Worm (Caenorhabditis elegans): Measurements from ENCODE around the gene mrpl-12.

The mrpl-12 gene

DNA sequence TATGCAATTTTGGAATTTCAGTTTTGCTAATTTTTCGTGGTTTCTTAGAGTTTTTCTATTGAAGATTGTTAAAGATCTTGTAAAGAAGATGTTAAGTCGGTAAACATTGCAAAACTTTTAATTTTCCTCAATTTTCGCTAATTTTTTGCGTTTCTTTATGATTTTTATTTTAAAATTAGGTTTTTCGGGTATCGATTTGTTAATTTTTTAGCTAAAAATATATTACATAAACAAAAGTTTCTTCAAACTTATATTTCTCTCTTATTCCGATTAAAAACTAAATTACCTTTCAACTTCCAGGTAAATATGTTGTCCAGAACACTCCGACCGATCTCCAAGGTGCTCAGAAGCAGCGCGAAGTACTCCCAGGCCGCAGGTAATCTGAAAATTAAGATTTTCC is at the start of gene mrpl-12:
mrpl-12 (plus strand) TSS at position 301 of the 400 bp plus-strand sequence.
- TF ChIP-seq unc-62 (GFP tag; optimal IDR thresholded peaks at IDR 0.05), result no peak

- no peak for TF ChIP-seq unc-62 (GFP tag; optimal IDR thresholded peaks at IDR 0.05)
Observed at ce11 chrIII:10658394-10658793, 49.2 kb upstream of the mrpl-12 start.

DNA sequence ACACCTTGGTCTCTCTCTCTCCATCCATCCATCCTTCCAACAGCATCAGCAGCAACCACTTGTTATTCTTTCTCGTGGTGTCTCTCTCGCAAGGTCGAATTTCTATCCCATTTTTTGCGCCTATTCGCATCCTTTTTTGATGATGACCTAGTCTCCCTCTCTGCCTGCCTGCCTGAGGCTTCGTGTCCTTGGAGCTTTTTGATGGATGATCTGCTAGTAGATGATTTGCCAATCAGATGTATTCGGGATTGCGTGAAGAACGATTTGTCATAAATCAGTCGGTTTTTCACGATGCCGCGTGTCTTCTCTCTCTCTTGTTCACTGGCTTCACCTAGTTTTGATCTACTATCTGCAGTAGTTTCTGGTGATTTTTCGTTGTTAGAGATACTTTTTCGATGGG is 46.3 kb upstream of the mrpl-12 start:
- TF ChIP-seq unc-62 (GFP tag; optimal IDR thresholded peaks at IDR 0.05), result no peak

- TF ChIP-seq unc-62 (GFP tag; optimal IDR thresholded peaks at IDR 0.05), result no peak
Observed at ce11 chrIII:10666640-10667039, 40.9 kb upstream of the mrpl-12 start.

- TF ChIP-seq unc-62 (GFP tag; optimal IDR thresholded peaks at IDR 0.05), result no peak
Observed at ce11 chrIII:10671894-10672293, 35.7 kb upstream of the mrpl-12 start.

ce11 chrIII:10678971-10679370 is 28.6 kb upstream of the mrpl-12 start, which contains the start of gene Y39A1A.16:
TSS of gene Y39A1A.16 (plus strand) at chrIII:10679271.
- TF ChIP-seq unc-62 (GFP tag; optimal IDR thresholded peaks at IDR 0.05), result no peak

- TF ChIP-seq unc-62 (GFP tag; optimal IDR thresholded peaks at IDR 0.05), result no peak
Observed at ce11 chrIII:10689057-10689456, 18.5 kb upstream of the mrpl-12 start, which contains the start of gene Y39A1A.31. TSS of gene Y39A1A.31 (minus strand) at chrIII:10689157.

DNA sequence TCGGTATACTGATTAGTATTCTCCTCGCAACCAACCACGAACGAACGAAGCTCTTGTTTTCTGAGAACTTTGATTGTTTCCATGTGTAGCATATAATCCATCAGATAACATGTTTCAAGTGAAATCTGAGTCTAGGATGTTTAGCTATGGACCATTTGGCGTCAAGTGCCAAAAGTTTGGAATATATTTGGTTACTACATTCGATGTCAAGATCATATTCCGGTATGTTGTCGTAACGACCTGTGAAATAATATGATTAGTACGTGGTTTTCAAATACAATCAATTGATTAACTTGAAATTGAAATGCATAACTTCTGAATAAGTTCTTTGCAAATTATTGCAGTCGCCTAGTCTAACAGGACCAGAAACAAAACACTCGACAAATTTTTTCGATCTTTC is 16.5 kb upstream of the mrpl-12 start, which contains the start of gene Y39A1A.17:
Y39A1A.17 (minus strand) TSS at position 101 of the 400 bp plus-strand sequence.
- no peak for TF ChIP-seq unc-62 (GFP tag; optimal IDR thresholded peaks at IDR 0.05)

- TF ChIP-seq unc-62 (GFP tag; optimal IDR thresholded peaks at IDR 0.05), result no peak
Observed at ce11 chrIII:10694294-10694693, 13.3 kb upstream of the mrpl-12 start, which contains the start of the genes Y39A1A.18 and fmo-3. TSS of gene Y39A1A.18 (minus strand) at chrIII:10694485. TSS of gene fmo-3 (plus strand) at chrIII:10694681.

ce11 chrIII:10700460-10700859 is 7.1 kb upstream of the mrpl-12 start, which contains the start of gene Y39A1A.20:
TSS of gene Y39A1A.20 (minus strand) at chrIII:10700560.
- TF ChIP-seq unc-62 (GFP tag; optimal IDR thresholded peaks at IDR 0.05), result no peak

DNA sequence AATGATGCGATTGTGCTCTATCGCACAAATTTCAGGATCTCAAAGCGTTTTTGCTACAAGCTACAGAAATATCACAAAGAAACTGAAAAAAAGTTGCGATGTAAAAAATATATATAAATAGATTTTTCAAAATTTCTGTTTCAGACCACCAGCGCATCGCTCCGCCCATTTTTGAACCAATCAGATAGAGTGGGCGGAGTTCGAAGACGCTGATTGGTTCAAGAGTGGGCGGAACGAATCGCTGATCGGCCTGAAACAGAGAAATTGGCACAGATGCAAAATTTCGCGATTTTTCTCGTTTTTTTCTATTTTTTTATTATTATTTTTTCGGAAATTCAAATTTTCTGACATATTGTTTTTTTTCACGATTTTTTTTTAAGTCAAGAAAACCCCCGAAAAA is 4.8 kb upstream of the mrpl-12 start:
- TF ChIP-seq unc-62 (GFP tag; optimal IDR thresholded peaks at IDR 0.05), result no peak

DNA sequence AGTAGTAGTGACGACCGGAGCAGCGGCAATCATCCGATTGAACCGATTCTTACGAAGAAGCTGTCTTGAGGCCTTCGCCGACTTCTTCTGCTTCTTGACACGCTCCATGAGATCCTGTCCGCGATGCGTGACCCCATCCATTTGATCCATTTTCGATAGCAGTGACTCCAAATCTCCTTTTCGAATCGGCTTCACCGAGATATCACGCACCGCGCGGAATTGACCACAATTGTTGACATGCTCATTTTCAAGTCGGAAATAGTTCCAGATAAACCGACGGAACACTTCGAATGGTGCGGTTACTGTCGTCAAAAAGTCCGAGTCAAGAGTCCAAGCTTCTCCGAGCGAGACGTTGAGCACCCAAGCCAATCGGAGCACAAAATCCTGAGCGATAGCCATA is 3.7 kb upstream of the mrpl-12 start:
- TF ChIP-seq unc-62 (GFP tag; optimal IDR thresholded peaks at IDR 0.05), result no peak

DNA sequence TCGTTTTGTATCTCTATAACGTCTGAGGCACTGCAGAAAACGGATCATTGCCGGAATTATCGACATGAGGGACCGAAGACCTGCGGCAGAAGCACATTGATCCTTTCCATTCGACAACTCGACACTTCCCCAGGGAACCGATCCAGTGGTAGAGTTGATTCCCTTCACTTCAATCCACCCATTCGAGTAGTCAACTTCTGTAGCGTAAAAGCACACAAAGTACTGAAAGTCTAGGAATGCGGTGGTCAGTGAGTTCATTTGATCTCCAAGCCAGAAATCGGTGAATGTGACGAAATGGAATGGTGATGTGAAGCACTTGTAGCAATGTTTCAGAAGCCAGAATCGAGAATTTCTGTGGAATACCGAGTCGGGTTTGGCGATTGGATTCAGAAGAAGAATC is 3.1 kb upstream of the mrpl-12 start:
- TF ChIP-seq unc-62 (GFP tag; optimal IDR thresholded peaks at IDR 0.05), result no peak

DNA sequence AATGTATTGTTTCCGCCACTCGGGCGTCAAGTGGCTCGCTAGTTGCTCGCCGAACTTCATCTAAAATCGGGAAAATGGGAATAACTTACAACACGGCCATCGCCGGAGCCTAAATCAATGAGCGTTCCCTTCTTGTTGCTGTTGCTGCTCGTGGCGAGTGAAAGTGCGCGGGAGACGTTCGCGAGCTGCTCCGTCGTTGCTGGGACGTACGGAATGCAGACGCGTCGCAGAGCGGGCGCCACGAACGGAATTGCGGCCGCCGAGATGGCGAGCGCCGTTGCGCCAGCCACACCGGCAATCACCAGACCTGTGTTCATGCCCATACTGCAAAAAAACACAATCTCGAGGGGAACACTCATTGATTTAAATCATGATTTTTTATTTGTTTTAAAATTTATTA is 1.1 kb upstream of the mrpl-12 start:
- TF ChIP-seq unc-62 (GFP tag; optimal IDR thresholded peaks at IDR 0.05), result no peak

ce11 chrIII:10706972-10707438 is 556 bp upstream of the mrpl-12 start, which contains the start of the genes Y39A1A.21 and Y39A1A.22:
TSS of gene Y39A1A.21 (minus strand) at chrIII:10707022.
TSS of gene Y39A1A.22 (minus strand) at chrIII:10707028.
- no peak for TF ChIP-seq unc-62 (GFP tag; optimal IDR thresholded peaks at IDR 0.05)

ce11 chrIII:10708484-10708883 is 923 bp downstream of the mrpl-12 start:
- no peak for TF ChIP-seq unc-62 (GFP tag; optimal IDR thresholded peaks at IDR 0.05)

DNA sequence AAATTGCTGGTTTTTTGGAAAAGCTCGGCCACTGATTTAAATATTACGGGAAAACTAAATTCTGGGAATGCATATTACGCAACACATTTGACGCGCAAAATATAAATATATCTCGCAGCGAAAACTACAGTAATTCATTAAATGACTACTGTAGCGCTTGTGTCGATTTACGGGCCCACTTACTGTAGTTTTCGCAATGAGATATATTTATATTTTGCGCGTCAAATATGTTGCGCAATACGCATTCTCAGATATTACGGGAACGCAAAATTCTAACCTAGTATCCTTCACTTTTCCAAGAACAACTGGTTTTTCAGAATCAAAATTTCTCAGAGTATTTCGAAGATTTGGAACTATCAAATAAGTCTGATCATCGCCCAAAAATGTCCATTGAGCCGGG is 2.1 kb downstream of the mrpl-12 start:
- TF ChIP-seq unc-62 (GFP tag; optimal IDR thresholded peaks at IDR 0.05), result no peak

ce11 chrIII:10711192-10711673 is 3.7 kb downstream of the mrpl-12 start, which contains the start of gene W09D10.5:
TSS of gene W09D10.5 (minus strand) at chrIII:10711536.
- TF ChIP-seq unc-62 (GFP tag; optimal IDR thresholded peaks at IDR 0.05), result no peak

Measured in whole organism, dauer.